Fruit fly (Drosophila melanogaster): ENCODE measurements around the gene by.

by gene

dm6 chr3R:9504355-9504754, 28.5 kb downstream of the by start, which contains the start of gene CG8149 (continued):
- TF ChIP-seq CG11085 (GFP tag; IDR thresholded peaks at IDR 0.05) (no peak), CG15601 (tag; optimal IDR thresholded peaks at IDR 0.05) (peak; percentile 54), CG34224 (GFP tag; IDR thresholded peaks at IDR 0.05; ENCODE audit: partially characterized antibody) (peak; percentile 88), peb (GFP tag; IDR thresholded peaks at IDR 0.05) (no peak), CG34422 (GFP tag; IDR thresholded peaks at IDR 0.05) (no peak), ranshi (GFP tag; IDR thresholded peaks at IDR 0.05) (no peak), CG6854 (GFP tag; optimal IDR thresholded peaks at IDR 0.05) (no peak), bcd (GFP tag; optimal IDR thresholded peaks at IDR 0.05) (no peak), dati (GFP tag; IDR thresholded peaks at IDR 0.05) (no peak), CG17359 (tag; optimal IDR thresholded peaks at IDR 0.05) (no peak), CG9215 (GFP tag; IDR thresholded peaks at IDR 0.05) (no peak), CG3726 (GFP tag; IDR thresholded peaks at IDR 0.05) (no peak), h (optimal IDR thresholded peaks at IDR 0.05) (no peak), C15 (GFP tag; IDR thresholded peaks at IDR 0.05) (no peak), CHES-1-like (GFP tag; optimal IDR thresholded peaks at IDR 0.05) (peak; percentile 1), Awh (GFP tag; IDR thresholded peaks at IDR 0.05) (no peak), Scr (GFP tag; IDR thresholded peaks at IDR 0.05; ENCODE audit: partially characterized antibody) (peak; percentile 96), knrl (GFP tag; IDR thresholded peaks at IDR 0.05; ENCODE audit: partially characterized antibody) (peak; percentile 98), CG12942 (GFP tag; optimal IDR thresholded peaks at IDR 0.05) (no peak), CG9609 (GFP tag; optimal IDR thresholded peaks at IDR 0.05) (no peak), Fer1 (GFP tag; optimal IDR thresholded peaks at IDR 0.05) (peak; percentile 25), CG34376 (GFP tag; optimal IDR thresholded peaks at IDR 0.05) (peak; percentile 34), psq (GFP tag; optimal IDR thresholded peaks at IDR 0.05) (no peak), zf30C (GFP tag; optimal IDR thresholded peaks at IDR 0.05) (no peak), CG32772 (GFP tag; IDR thresholded peaks at IDR 0.05) (no peak), tgo (GFP tag; IDR thresholded peaks at IDR 0.05) (no peak), cwo (GFP tag; optimal IDR thresholded peaks at IDR 0.05) (no peak), ftz-f1 (GFP tag; optimal IDR thresholded peaks at IDR 0.05) (no peak), CG31441 (GFP tag; IDR thresholded peaks at IDR 0.05) (peak; percentile 45; the same call in 1 of the 2 replicates), hbn (GFP tag; IDR thresholded peaks at IDR 0.05; ENCODE audit: partially characterized antibody) (peak; percentile 84), exex (tag; optimal IDR thresholded peaks at IDR 0.05) (peak; percentile 59), CG14441 (GFP tag; IDR thresholded peaks at IDR 0.05) (no peak), YL-1 (GFP tag; optimal IDR thresholded peaks at IDR 0.05) (peak; percentile 71), ind (GFP tag; optimal IDR thresholded peaks at IDR 0.05) (no peak), grn (GFP tag; optimal IDR thresholded peaks at IDR 0.05) (peak; percentile 90), gfzf (GFP tag; optimal IDR thresholded peaks at IDR 0.05) (peak; percentile 59), CG11560 (tag; IDR thresholded peaks at IDR 0.05) (peak; percentile 93), grau (tag; optimal IDR thresholded peaks at IDR 0.05) (peak; percentile 34), CG11247 (GFP tag; IDR thresholded peaks at IDR 0.05) (no peak), Nf-YB (GFP tag; optimal IDR thresholded peaks at IDR 0.05) (no peak), CG2120 (GFP tag; optimal IDR thresholded peaks at IDR 0.05) (peak; percentile 55), CG33213 (GFP tag; optimal IDR thresholded peaks at IDR 0.05) (peak; percentile 48), NFAT (GFP tag; IDR thresholded peaks at IDR 0.05) (no peak), CG10543 (GFP tag; optimal IDR thresholded peaks at IDR 0.05) (no peak), Sry-δ (GFP tag; optimal IDR thresholded peaks at IDR 0.05) (peak; percentile 94), CG16813 (GFP tag; IDR thresholded peaks at IDR 0.05; ENCODE audit: partially characterized antibody) (peak; percentile 80), gcm2 (GFP tag; optimal IDR thresholded peaks at IDR 0.05) (no peak), dm (GFP tag; optimal IDR thresholded peaks at IDR 0.05) (peak; percentile 50), lbe (GFP tag; optimal IDR thresholded peaks at IDR 0.05) (peak; percentile 70), Med (GFP tag) (peak; percentile 77), Myb (GFP tag; optimal IDR thresholded peaks at IDR 0.05) (peak; percentile 8), CG4617 (GFP tag; optimal IDR thresholded peaks at IDR 0.05; ENCODE audit: borderline replicate concordance) (peak; percentile 43)
